Fruit fly (Drosophila melanogaster) whole organism, embryonic: ENCODE results near the gene pim.
A peak's percentile ranks its signal among the peaks of the same experiment; 100 is the strongest.

Experiments
- Asciz ChIP-seq: fragments of 200-800 bp; sonication (Bioruptor generic); optimal IDR thresholded peaks from 2 replicates; lab custom pipeline; 2017; ENCODE audit warnings: missing biosample characterization, mild to moderate bottlenecking, missing genetic modification characterization, missing genetic modification reagents
- CG10274 ChIP-seq: fragments of 200-800 bp; sonication (Bioruptor generic); optimal IDR thresholded peaks from 3 replicates; lab custom pipeline; 2017; ENCODE audit warnings: missing biosample characterization, mild to moderate bottlenecking, missing genetic modification characterization
- CG10462 ChIP-seq: fragments of 200-800 bp; sonication (Bioruptor generic); optimal IDR thresholded peaks from 2 replicates; lab custom pipeline; 2016; ENCODE audit warnings: missing biosample characterization, missing genetic modification characterization
- CG10543 ChIP-seq: fragments of 200-800 bp; sonication (Bioruptor generic); optimal IDR thresholded peaks from 3 replicates; lab custom pipeline; 2017; ENCODE audit warnings: missing biosample characterization, mild to moderate bottlenecking, missing genetic modification characterization, moderate library complexity
- CG11085 ChIP-seq: fragments of 200-800 bp; sonication (Bioruptor generic); IDR thresholded peaks from 2 replicates; pipeline ENCODE4 v1.3.6; 2022; ENCODE audit warnings: missing biosample characterization, missing genetic modification characterization
- CG13123 ChIP-seq: fragments of 200-800 bp; sonication (Bioruptor generic); optimal IDR thresholded peaks from 2 replicates; lab custom pipeline; 2016; ENCODE audit warnings: missing biosample characterization, missing genetic modification characterization
- CG13424 ChIP-seq: fragments of 200-800 bp; sonication (Bioruptor generic); optimal IDR thresholded peaks from 2 replicates; lab custom pipeline; 2019; ENCODE audit warnings: missing biosample characterization, mild to moderate bottlenecking, missing genetic modification characterization, moderate library complexity
- CG14050 ChIP-seq: fragments of 200-800 bp; sonication (Bioruptor generic); IDR thresholded peaks from 3 replicates; pipeline ENCODE4 v1.3.6; 2022; ENCODE audit warnings: missing biosample characterization, missing genetic modification characterization
- CG15011 ChIP-seq: fragments of 200-800 bp; sonication (Bioruptor generic); optimal IDR thresholded peaks from 3 replicates; lab custom pipeline; 2018; ENCODE audit warnings: missing biosample characterization, mild to moderate bottlenecking, missing genetic modification characterization
- CG17361 ChIP-seq: fragments of 200-800 bp; sonication (Bioruptor generic); IDR thresholded peaks from 3 replicates; pipeline ENCODE4 v1.3.6; 2022; ENCODE audit warnings: missing biosample characterization, missing genetic modification characterization
- CG17385 ChIP-seq: fragments of 200-800 bp; sonication (Bioruptor generic); optimal IDR thresholded peaks from 3 replicates; lab custom pipeline; 2018; ENCODE audit warnings: missing biosample characterization, mild to moderate bottlenecking, missing genetic modification characterization
- CG2712 ChIP-seq: fragments of 200-800 bp; optimal IDR thresholded peaks from 3 replicates; lab custom pipeline; 2019; ENCODE audit warnings: missing biosample characterization, mild to moderate bottlenecking, missing genetic modification characterization, moderate library complexity
- CG2875 ChIP-seq: fragments of 200-800 bp; sonication (Bioruptor generic); optimal IDR thresholded peaks from 2 replicates; lab custom pipeline; 2017; ENCODE audit warnings: missing biosample characterization, mild to moderate bottlenecking, missing genetic modification characterization, missing genetic modification reagents
- CG34224 ChIP-seq: fragments of 200-800 bp; sonication (Bioruptor generic); IDR thresholded peaks from 3 replicates; pipeline ENCODE4 v1.3.6; 2022; ENCODE audit warnings: missing biosample characterization, missing genetic modification characterization; ENCODE audit not compliant: partially characterized antibody
- CG3726 ChIP-seq: fragments of 200-800 bp; sonication (Bioruptor generic); IDR thresholded peaks from 3 replicates; pipeline ENCODE4, ENCODE4 v1.3.6; 2022; ENCODE audit warnings: missing biosample characterization, missing genetic modification characterization
- CG3995 ChIP-seq: fragments of 200-800 bp; sonication (Bioruptor generic); optimal IDR thresholded peaks from 3 replicates; lab custom pipeline; 2016; ENCODE audit warnings: missing biosample characterization, missing genetic modification characterization
- CG42726 ChIP-seq: fragments of 200-800 bp; sonication (Bioruptor generic); IDR thresholded peaks from 2 replicates; pipeline ENCODE4 v1.3.6; 2022; ENCODE audit warnings: missing biosample characterization, missing genetic modification characterization; ENCODE audit not compliant: partially characterized antibody
- CG4617 ChIP-seq: fragments of 200-800 bp; sonication (Bioruptor generic); optimal IDR thresholded peaks from 3 replicates; lab custom pipeline; 2016; ENCODE audit warnings: missing biosample characterization, missing genetic modification characterization, borderline replicate concordance
- CG6254 ChIP-seq: fragments of 200-800 bp; sonication (Bioruptor generic); optimal IDR thresholded peaks from 3 replicates; lab custom pipeline; 2017; ENCODE audit warnings: mild to moderate bottlenecking, missing biosample characterization, missing genetic modification reagents, missing genetic modification characterization
- CG6765 ChIP-seq: fragments of 200-800 bp; sonication (Bioruptor generic); optimal IDR thresholded peaks from 3 replicates; lab custom pipeline; 2017; ENCODE audit warnings: missing biosample characterization, mild to moderate bottlenecking, missing genetic modification characterization
- CG6854 ChIP-seq: fragments of 200-800 bp; sonication (Bioruptor generic); optimal IDR thresholded peaks from 3 replicates; lab custom pipeline; 2017; ENCODE audit warnings: missing biosample characterization, mild to moderate bottlenecking, missing genetic modification characterization
- CG7786 ChIP-seq: fragments of 200-800 bp; sonication (Bioruptor generic); optimal IDR thresholded peaks from 2 replicates; lab custom pipeline; 2016; ENCODE audit warnings: missing biosample characterization, missing genetic modification characterization
- CG7839 ChIP-seq: fragments of 200-800 bp; sonication (Bioruptor generic); optimal IDR thresholded peaks from 3 replicates; lab custom pipeline; 2018; ENCODE audit warnings: missing biosample characterization, mild to moderate bottlenecking, missing genetic modification characterization, moderate library complexity
- CG7987 ChIP-seq: fragments of 200-800 bp; sonication (Bioruptor generic); optimal IDR thresholded peaks from 2 replicates; lab custom pipeline; 2018; ENCODE audit warnings: missing biosample characterization, mild to moderate bottlenecking, missing genetic modification characterization, moderate library complexity
- Dip3 ChIP-seq: fragments of 200-800 bp; sonication (Bioruptor generic); optimal IDR thresholded peaks from 3 replicates; lab custom pipeline; 2016; ENCODE audit warnings: missing biosample characterization, missing genetic modification characterization
- Doc2 ChIP-seq: fragments of 200-800 bp; sonication (Bioruptor generic); IDR thresholded peaks from 2 replicates; pipeline ENCODE4 v1.3.6; 2022; ENCODE audit warnings: missing biosample characterization, missing genetic modification characterization
- Hey ChIP-seq: fragments of 200-800 bp; sonication (Bioruptor generic); optimal IDR thresholded peaks from 3 replicates; lab custom pipeline; 2018; ENCODE audit warnings: missing biosample characterization, mild to moderate bottlenecking, missing genetic modification characterization
- Hr51 ChIP-seq, 2 experiments: fragments of 200-800 bp; sonication (Bioruptor generic); optimal IDR thresholded peaks; 2 replicates in 1 of 2; 3 replicates in 1 of 2; lab custom pipeline; 2016 to 2018; ENCODE audit warnings: missing biosample characterization in 2 of 2, missing genetic modification characterization in 2 of 2, mild to moderate bottlenecking in 1 of 2, moderate library complexity in 1 of 2
- Nf-YB ChIP-seq: fragments of 200-800 bp; sonication (Bioruptor generic); optimal IDR thresholded peaks from 3 replicates; lab custom pipeline; 2019; ENCODE audit warnings: missing biosample characterization, mild to moderate bottlenecking, missing genetic modification characterization, moderate library complexity
- Opbp ChIP-seq: fragments of 200-800 bp; sonication (Bioruptor generic); IDR thresholded peaks from 3 replicates; pipeline ENCODE4 v1.3.6; 2022; ENCODE audit warnings: missing biosample characterization, missing genetic modification characterization; ENCODE audit not compliant: partially characterized antibody
- Sin3A ChIP-seq: fragments of >200 bp; optimal IDR thresholded peaks from 2 replicates; lab custom pipeline; 2018
- Usf ChIP-seq: fragments of 200-800 bp; sonication (Bioruptor generic); optimal IDR thresholded peaks from 2 replicates; lab custom pipeline; 2017; ENCODE audit warnings: missing genotype, missing biosample characterization, missing genetic modification characterization
- bcd ChIP-seq: fragments of 200-800 bp; sonication (Bioruptor generic); optimal IDR thresholded peaks from 2 replicates; lab custom pipeline; 2017; ENCODE audit warnings: missing biosample characterization, mild to moderate bottlenecking, missing genetic modification characterization
- cg ChIP-seq: fragments of 200-800 bp; sonication (Bioruptor generic); optimal IDR thresholded peaks from 3 replicates; lab custom pipeline; 2019; ENCODE audit warnings: missing biosample characterization, mild to moderate bottlenecking, missing genetic modification characterization, moderate library complexity
- chm ChIP-seq: fragments of 200-800 bp; sonication (Bioruptor generic); IDR thresholded peaks from 2 replicates; pipeline ENCODE4 v1.3.6; 2022; ENCODE audit warnings: missing biosample characterization, missing genetic modification characterization
- gcm ChIP-seq: fragments of 200-800 bp; sonication (Bioruptor generic); optimal IDR thresholded peaks from 2 replicates; lab custom pipeline; 2019; ENCODE audit warnings: missing biosample characterization, mild to moderate bottlenecking, missing genetic modification characterization, moderate library complexity
- mirr ChIP-seq: fragments of 200-800 bp; sonication (Bioruptor generic); optimal IDR thresholded peaks from 3 replicates; lab custom pipeline; 2018; ENCODE audit warnings: missing biosample characterization, mild to moderate bottlenecking, missing genetic modification characterization
- nerfin-1 ChIP-seq: fragments of 200-800 bp; sonication (Bioruptor generic); optimal IDR thresholded peaks from 3 replicates; lab custom pipeline; 2019; ENCODE audit warnings: missing biosample characterization, mild to moderate bottlenecking, missing genetic modification characterization, moderate library complexity
- otp ChIP-seq: fragments of 200-800 bp; sonication (Bioruptor generic); IDR thresholded peaks from 3 replicates; pipeline ENCODE4, ENCODE4 v1.3.6; 2022; ENCODE audit warnings: missing biosample characterization, missing genetic modification characterization
- pfk ChIP-seq: fragments of 200-800 bp; sonication (Bioruptor generic); optimal IDR thresholded peaks from 2 replicates; lab custom pipeline; 2018; ENCODE audit warnings: missing biosample characterization, mild to moderate bottlenecking, missing genetic modification characterization, moderate library complexity
- sd ChIP-seq: fragments of 200-800 bp; sonication (Bioruptor generic); optimal IDR thresholded peaks from 3 replicates; lab custom pipeline; 2018; ENCODE audit warnings: missing biosample characterization, mild to moderate bottlenecking, missing genetic modification characterization, moderate library complexity
- sens ChIP-seq: fragments of 200-800 bp; sonication (Bioruptor generic); peaks from one replicate; lab custom pipeline; 2016; ENCODE audit warnings: missing biosample characterization, missing genetic modification characterization
- slbo ChIP-seq: fragments of 200-800 bp; sonication (Bioruptor generic); IDR thresholded peaks from 2 replicates; pipeline ENCODE4 v1.3.6; 2022; ENCODE audit warnings: missing biosample characterization, missing genetic modification characterization
- slou ChIP-seq: fragments of 200-800 bp; sonication (Bioruptor generic); optimal IDR thresholded peaks from 3 replicates; lab custom pipeline; 2016; ENCODE audit warnings: missing biosample characterization, missing genetic modification characterization
- sna ChIP-seq: fragments of 200-800 bp; sonication (Bioruptor generic); IDR thresholded peaks from 2 replicates; pipeline ENCODE4 v1.3.6; 2022; ENCODE audit warnings: missing biosample characterization, missing genetic modification characterization; ENCODE audit not compliant: partially characterized antibody
- so ChIP-seq: fragments of 200-800 bp; sonication (Bioruptor generic); IDR thresholded peaks from 3 replicates; pipeline ENCODE4 v1.3.6; 2022; ENCODE audit warnings: missing biosample characterization, missing genetic modification characterization
- tll ChIP-seq, 2 experiments: fragments of 200-800 bp in 1 of 2; fragments of >200 bp in 1 of 2; sonication (Bioruptor generic) in 1 of 2; optimal IDR thresholded peaks; 2 replicates each; lab custom pipeline; 2017 to 2019; ENCODE audit warnings: missing biosample characterization in 2 of 2, missing genetic modification characterization in 2 of 2, mild to moderate bottlenecking in 1 of 2, moderate library complexity in 1 of 2
- trh ChIP-seq: fragments of 200-800 bp; sonication (Bioruptor generic); optimal IDR thresholded peaks from 2 replicates; lab custom pipeline; 2016; ENCODE audit warnings: missing biosample characterization, missing genetic modification characterization
- unpg ChIP-seq: fragments of 200-800 bp; sonication (Bioruptor generic); optimal IDR thresholded peaks from 3 replicates; lab custom pipeline; 2018; ENCODE audit warnings: missing biosample characterization, mild to moderate bottlenecking, missing genetic modification characterization, moderate library complexity
- yki ChIP-seq: fragments of >200 bp; optimal IDR thresholded peaks from 3 replicates; lab custom pipeline; 2018

Gene pim

DNA sequence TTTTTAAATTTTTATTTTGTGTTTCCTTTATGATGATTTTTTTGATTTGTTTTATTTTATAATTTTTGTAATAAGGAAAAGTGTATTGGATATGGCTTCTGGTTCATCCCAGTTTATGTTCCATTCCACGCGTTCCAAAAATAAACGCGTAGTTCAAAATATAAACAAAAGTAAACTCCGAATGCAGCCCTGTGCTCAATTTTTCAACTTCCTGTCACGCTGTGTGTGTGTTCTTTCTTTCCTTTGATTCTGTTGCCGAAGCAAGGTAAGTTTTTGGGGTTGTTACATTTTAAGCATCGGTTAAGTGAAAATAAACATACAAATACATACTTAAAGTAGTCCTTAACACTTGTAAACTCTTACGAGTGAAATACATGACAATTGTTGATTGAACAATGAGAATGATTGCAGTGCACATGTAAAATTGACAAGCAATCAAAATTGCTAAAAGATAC is 45.4 kb downstream of the pim start, which contains the start of the genes Ip259 and RpS27A (continued):
- TF ChIP-seq CG17385 (peak; percentile 81), CG15011 (peak; percentile 69), slou (GFP tag; lab: Kevin White, UChicago) (peak; percentile 77), cg (GFP tag; lab: Kevin White, UChicago) (no peak), Doc2 (GFP tag; lab: Robert Waterston, UW) (no peak), CG7839 (tag; lab: Kevin White, UChicago) (peak; percentile 77), CG10274 (GFP tag; lab: Kevin White, UChicago) (peak; percentile 27), CG2875 (peak; percentile 56), CG10462 (no peak), CG14050 (GFP tag; lab: Robert Waterston, UW) (peak; percentile 71), Dip3 (peak; percentile 68), yki (no peak), CG4617 (peak; percentile 46), slbo (GFP tag; lab: Robert Waterston, UW) (peak; percentile 72), CG6254 (GFP tag; lab: Kevin White, UChicago) (peak; percentile 18), Usf (GFP tag; lab: Kevin White, UChicago) (peak; percentile 78), otp (GFP tag; lab: Robert Waterston, UW) (no peak; the same call in 2 of the 3 replicates), sd (tag; lab: Kevin White, UChicago) (no peak), CG6765 (GFP tag; lab: Kevin White, UChicago) (peak; percentile 86), sna (GFP tag; lab: Robert Waterston, UW) (no peak), pfk (GFP tag; lab: Kevin White, UChicago) (peak; percentile 96), CG3726 (GFP tag; lab: Robert Waterston, UW) (no peak), Sin3A (lab: Kevin White, UChicago) (no peak), unpg (GFP tag; lab: Kevin White, UChicago) (peak; percentile 76), Asciz (GFP tag; lab: Kevin White, UChicago) (peak; percentile 70), CG17361 (GFP tag; lab: Robert Waterston, UW) (peak; percentile 75; the same call in 2 of the 3 replicates), mirr (GFP tag; lab: Kevin White, UChicago) (peak; percentile 79), gcm (GFP tag; lab: Kevin White, UChicago) (no peak), nerfin-1 (tag; lab: Kevin White, UChicago) (peak; percentile 59), Hr51 (GFP tag; optimal IDR thresholded peaks at IDR 0.05; lab: Kevin White, UChicago) (peak in 1 of 2 experiments; percentile 38), CG34224 (no peak; the same call in 2 of the 3 replicates), CG6854 (GFP tag; lab: Kevin White, UChicago) (peak; percentile 71), CG11085 (peak; percentile 75), CG7786 (GFP tag; lab: Kevin White, UChicago) (peak; percentile 60), CG13123 (GFP tag; lab: Kevin White, UChicago) (peak; percentile 30), chm (GFP tag; lab: Robert Waterston, UW) (peak; percentile 86; the same call in 1 of the 2 replicates), sens (peak; percentile 74), CG10543 (GFP tag; lab: Kevin White, UChicago) (peak; percentile 67), so (GFP tag; lab: Robert Waterston, UW) (peak; percentile 53; the same call in 1 of the 3 replicates), CG3995 (GFP tag; lab: Kevin White, UChicago) (peak; percentile 60), Opbp (no peak; the same call in 2 of the 3 replicates), CG2712 (tag; lab: Kevin White, UChicago) (peak; percentile 79), tll (GFP tag; optimal IDR thresholded peaks at IDR 0.05; lab: Kevin White, UChicago) (no peak), CG13424 (tag; lab: Kevin White, UChicago) (peak; percentile 45), Nf-YB (GFP tag; lab: Kevin White, UChicago) (peak; percentile 58), bcd (GFP tag; lab: Kevin White, UChicago) (peak; percentile 89), CG7987 (GFP tag; lab: Kevin White, UChicago) (peak; percentile 91), trh (GFP tag; lab: Kevin White, UChicago) (peak; percentile 60), CG42726 (GFP tag; lab: Robert Waterston, UW) (peak; percentile 30; the same call in 1 of the 2 replicates), Hey (tag; lab: Kevin White, UChicago) (no peak)
